Fruit fly (Drosophila melanogaster) whole organism, embryonic: ENCODE results near the gene ovm.

Experiments
- Asciz ChIP-seq: fragments of 200-800 bp; sonication (Bioruptor generic); optimal IDR thresholded peaks from 2 replicates; lab custom pipeline; 2017; ENCODE audit warnings: missing biosample characterization, mild to moderate bottlenecking, missing genetic modification characterization, missing genetic modification reagents
- Blimp-1 ChIP-seq: fragments of 200-800 bp; sonication (Bioruptor generic); optimal IDR thresholded peaks from 3 replicates; lab custom pipeline; 2018; ENCODE audit warnings: missing biosample characterization, missing genetic modification characterization, mild to moderate bottlenecking, moderate library complexity, missing genetic modification reagents
- C15 ChIP-seq: fragments of 200-800 bp; sonication (Bioruptor generic); IDR thresholded peaks from 3 replicates; pipeline ENCODE4 v1.3.6; 2022; ENCODE audit warnings: missing biosample characterization, missing genetic modification characterization
- CG10431 ChIP-seq: fragments of 200-800 bp; sonication (Bioruptor generic); optimal IDR thresholded peaks from 3 replicates; lab custom pipeline; 2018; ENCODE audit warnings: missing biosample characterization, mild to moderate bottlenecking, missing genetic modification characterization
- CG12299 ChIP-seq: fragments of 200-800 bp; sonication (Bioruptor generic); optimal IDR thresholded peaks from 2 replicates; lab custom pipeline; 2018; ENCODE audit warnings: missing biosample characterization, mild to moderate bottlenecking, missing genetic modification characterization
- CG17361 ChIP-seq: fragments of 200-800 bp; sonication (Bioruptor generic); IDR thresholded peaks from 3 replicates; pipeline ENCODE4 v1.3.6; 2022; ENCODE audit warnings: missing biosample characterization, missing genetic modification characterization
- CG2116 ChIP-seq: fragments of 200-800 bp; sonication (Bioruptor generic); optimal IDR thresholded peaks from 3 replicates; lab custom pipeline; 2018; ENCODE audit warnings: missing biosample characterization, mild to moderate bottlenecking, missing genetic modification characterization
- CG2875 ChIP-seq: fragments of 200-800 bp; sonication (Bioruptor generic); optimal IDR thresholded peaks from 2 replicates; lab custom pipeline; 2017; ENCODE audit warnings: missing biosample characterization, mild to moderate bottlenecking, missing genetic modification characterization, missing genetic modification reagents
- CG3838 ChIP-seq: fragments of 200-800 bp; sonication (Bioruptor generic); optimal IDR thresholded peaks from 3 replicates; lab custom pipeline; 2016; ENCODE audit warnings: missing biosample characterization, missing genetic modification characterization
- CG4707 ChIP-seq: fragments of 200-800 bp; sonication (Bioruptor generic); optimal IDR thresholded peaks from 2 replicates; lab custom pipeline; 2018; ENCODE audit warnings: missing biosample characterization, mild to moderate bottlenecking, missing genetic modification characterization, moderate library complexity
- CG4820 ChIP-seq: fragments of 200-800 bp; sonication (Bioruptor generic); optimal IDR thresholded peaks from 3 replicates; lab custom pipeline; 2016; ENCODE audit warnings: missing biosample characterization, missing genetic modification characterization
- CG7271 ChIP-seq: fragments of 200-800 bp; sonication (Bioruptor generic); optimal IDR thresholded peaks from 2 replicates; lab custom pipeline; 2018; ENCODE audit warnings: missing biosample characterization, mild to moderate bottlenecking, missing genetic modification characterization, moderate library complexity
- CG8089 ChIP-seq: fragments of 200-800 bp; sonication (Bioruptor generic); optimal IDR thresholded peaks from 3 replicates; lab custom pipeline; 2016; ENCODE audit warnings: missing biosample characterization, missing genetic modification characterization
- CG8290 ChIP-seq, 3 experiments: fragments of 200-800 bp; sonication (Bioruptor generic); optimal IDR thresholded peaks; 2 replicates each; lab custom pipeline; 2016 to 2019; ENCODE audit warnings: missing biosample characterization in 3 of 3, missing genetic modification characterization in 3 of 3, mild to moderate bottlenecking in 2 of 3, moderate library complexity in 1 of 3
- CG8765 ChIP-seq: fragments of 200-800 bp; sonication (Bioruptor generic); IDR thresholded peaks from 2 replicates; pipeline ENCODE4 v1.3.6; 2022; ENCODE audit warnings: missing biosample characterization, missing genetic modification characterization
- CG9609 ChIP-seq: fragments of 200-800 bp; sonication (Bioruptor generic); optimal IDR thresholded peaks from 3 replicates; lab custom pipeline; 2016; ENCODE audit warnings: missing biosample characterization, missing genetic modification characterization
- CG9727 ChIP-seq: fragments of 200-800 bp; sonication (Bioruptor generic); optimal IDR thresholded peaks from 3 replicates; lab custom pipeline; 2017; ENCODE audit warnings: missing biosample characterization, mild to moderate bottlenecking, missing genetic modification characterization
- CG9797 ChIP-seq: fragments of 200-800 bp; sonication (Bioruptor generic); optimal IDR thresholded peaks from 3 replicates; lab custom pipeline; 2018; ENCODE audit warnings: missing biosample characterization, mild to moderate bottlenecking, missing genetic modification characterization
- Ets65A ChIP-seq: fragments of 200-800 bp; sonication (Bioruptor generic); peaks from one replicate; lab custom pipeline; 2016; ENCODE audit warnings: missing biosample characterization, missing genetic modification characterization
- Ets97D ChIP-seq: fragments of 200-800 bp; sonication (Bioruptor generic); optimal IDR thresholded peaks from 3 replicates; lab custom pipeline; 2016; ENCODE audit warnings: missing biosample characterization, missing genetic modification characterization
- HLH3B ChIP-seq: fragments of 200-800 bp; sonication (Bioruptor generic); IDR thresholded peaks from 2 replicates; pipeline ENCODE4 v1.3.6; 2022; ENCODE audit warnings: missing biosample characterization, missing genetic modification characterization
- Hey ChIP-seq: fragments of 200-800 bp; sonication (Bioruptor generic); optimal IDR thresholded peaks from 3 replicates; lab custom pipeline; 2018; ENCODE audit warnings: missing biosample characterization, mild to moderate bottlenecking, missing genetic modification characterization
- Jarid2 ChIP-seq: fragments of 200-800 bp; sonication (Bioruptor generic); optimal IDR thresholded peaks from 3 replicates; lab custom pipeline; 2017; ENCODE audit warnings: mild to moderate bottlenecking, missing biosample characterization, missing genetic modification reagents, missing genetic modification characterization
- MESR4 ChIP-seq: fragments of 200-800 bp; sonication (Bioruptor generic); optimal IDR thresholded peaks from 2 replicates; lab custom pipeline; 2018; ENCODE audit warnings: missing biosample characterization, mild to moderate bottlenecking, missing genetic modification characterization, moderate library complexity
- Neu2 ChIP-seq: fragments of 200-800 bp; sonication (Bioruptor generic); optimal IDR thresholded peaks from 3 replicates; lab custom pipeline; 2016; ENCODE audit warnings: missing biosample characterization, missing genetic modification characterization, borderline replicate concordance
- Scr ChIP-seq: fragments of 200-800 bp; sonication (Bioruptor generic); IDR thresholded peaks from 2 replicates; pipeline ENCODE4 v1.3.6; 2022; ENCODE audit warnings: missing biosample characterization, missing genetic modification characterization; ENCODE audit not compliant: partially characterized antibody
- ab ChIP-seq: fragments of 200-800 bp; sonication (Bioruptor generic); optimal IDR thresholded peaks from 2 replicates; lab custom pipeline; 2016; ENCODE audit warnings: missing biosample characterization, missing genetic modification characterization
- abd-A ChIP-seq: fragments of 200-800 bp; sonication (Bioruptor generic); optimal IDR thresholded peaks from 3 replicates; lab custom pipeline; 2019; ENCODE audit warnings: missing biosample characterization, mild to moderate bottlenecking, missing genetic modification characterization, moderate library complexity
- al ChIP-seq: fragments of 200-800 bp; sonication (Bioruptor generic); IDR thresholded peaks from 2 replicates; pipeline ENCODE4 v1.3.6; 2022; ENCODE audit warnings: missing biosample characterization, missing genetic modification characterization
- ap ChIP-seq: fragments of 200-800 bp; sonication (Bioruptor generic); IDR thresholded peaks from 2 replicates; pipeline ENCODE4 v1.3.6; 2022; ENCODE audit warnings: missing biosample characterization, missing genetic modification characterization
- crol ChIP-seq: fragments of 200-800 bp; sonication (Bioruptor generic); IDR thresholded peaks from 2 replicates; pipeline ENCODE4 v1.3.6; 2022; ENCODE audit warnings: missing biosample characterization, missing genetic modification characterization
- dimm ChIP-seq: fragments of 200-800 bp; sonication (Bioruptor generic); IDR thresholded peaks from 2 replicates; pipeline ENCODE4 v1.3.6; 2022; ENCODE audit warnings: missing biosample characterization, missing genetic modification characterization
- disco-r ChIP-seq: fragments of 200-800 bp; sonication (Bioruptor generic); optimal IDR thresholded peaks from 2 replicates; lab custom pipeline; 2016; ENCODE audit warnings: missing biosample characterization, missing genetic modification characterization
- dysf ChIP-seq: fragments of 200-800 bp; sonication (Bioruptor generic); IDR thresholded peaks from 3 replicates; pipeline ENCODE4 v1.3.6; 2022; ENCODE audit warnings: missing biosample characterization, missing genetic modification characterization
- fd102C ChIP-seq: fragments of 200-800 bp; sonication (Bioruptor generic); optimal IDR thresholded peaks from 2 replicates; lab custom pipeline; 2018; ENCODE audit warnings: missing biosample characterization, mild to moderate bottlenecking, missing genetic modification characterization, moderate library complexity
- gsb-n ChIP-seq: fragments of 200-800 bp; sonication (Bioruptor generic); optimal IDR thresholded peaks from 3 replicates; lab custom pipeline; 2018; ENCODE audit warnings: missing biosample characterization, mild to moderate bottlenecking, missing genetic modification characterization
- gt ChIP-seq: fragments of 200-800 bp; sonication (Bioruptor generic); IDR thresholded peaks from 2 replicates; pipeline ENCODE4 v1.3.6; 2022; ENCODE audit warnings: missing biosample characterization, missing genetic modification characterization
- h ChIP-seq: fragments of >200 bp; optimal IDR thresholded peaks from 2 replicates; lab custom pipeline; 2017
- hth ChIP-seq: fragments of >200 bp; optimal IDR thresholded peaks from 2 replicates; lab custom pipeline; 2017; ENCODE audit warnings: inconsistent platforms
- insv ChIP-seq, 2 experiments: fragments of 200-800 bp; sonication (Bioruptor generic); optimal IDR thresholded peaks; 3 replicates each; lab custom pipeline; 2016 to 2018; ENCODE audit warnings: missing biosample characterization in 2 of 2, missing genetic modification characterization in 2 of 2
- jumu ChIP-seq: fragments of 200-800 bp; sonication (Bioruptor generic); optimal IDR thresholded peaks from 3 replicates; lab custom pipeline; 2016; ENCODE audit warnings: missing biosample characterization, missing genetic modification characterization
- mam ChIP-seq: fragments of 200-800 bp; sonication (Bioruptor generic); optimal IDR thresholded peaks from 3 replicates; lab custom pipeline; 2016; ENCODE audit warnings: missing biosample characterization, missing genetic modification characterization
- nerfin-2 ChIP-seq: fragments of 200-800 bp; sonication (Bioruptor generic); IDR thresholded peaks from 2 replicates; pipeline ENCODE4 v1.3.6; 2022; ENCODE audit warnings: missing biosample characterization, missing genetic modification characterization; ENCODE audit not compliant: partially characterized antibody
- pfk ChIP-seq: fragments of 200-800 bp; sonication (Bioruptor generic); optimal IDR thresholded peaks from 2 replicates; lab custom pipeline; 2018; ENCODE audit warnings: missing biosample characterization, mild to moderate bottlenecking, missing genetic modification characterization, moderate library complexity
- pum ChIP-seq: fragments of 200-800 bp; sonication (Bioruptor generic); optimal IDR thresholded peaks from 2 replicates; lab custom pipeline; 2016; ENCODE audit warnings: missing biosample characterization, missing genetic modification characterization
- row ChIP-seq: fragments of 200-800 bp; sonication (Bioruptor generic); IDR thresholded peaks from 3 replicates; pipeline ENCODE4 v1.3.6; 2022; ENCODE audit warnings: missing biosample characterization, missing genetic modification characterization
- sc ChIP-seq, 3 experiments: fragments of >200 bp in 2 of 3; fragments of 200-800 bp in 1 of 3; sonication (Bioruptor generic) in 1 of 3; optimal IDR thresholded peaks; 2 replicates in 2 of 3; 3 replicates in 1 of 3; lab custom pipeline; 2017; ENCODE audit warnings: mild to moderate bottlenecking in 1 of 3, missing biosample characterization in 1 of 3, missing genetic modification characterization in 1 of 3, missing genetic modification reagents in 1 of 3
- seq ChIP-seq: fragments of 200-800 bp; sonication (Bioruptor generic); IDR thresholded peaks from 2 replicates; pipeline ENCODE4 v1.3.6; 2022; ENCODE audit warnings: missing biosample characterization, missing genetic modification characterization
- tin ChIP-seq: fragments of 200-800 bp; sonication (Bioruptor generic); optimal IDR thresholded peaks from 3 replicates; lab custom pipeline; 2016; ENCODE audit warnings: missing biosample characterization, missing genetic modification characterization
- tna ChIP-seq: fragments of 200-800 bp; sonication (Bioruptor generic); IDR thresholded peaks from 2 replicates; pipeline ENCODE4 v1.3.6; 2022; ENCODE audit warnings: missing biosample characterization, missing genetic modification characterization; ENCODE audit not compliant: partially characterized antibody
- ttk ChIP-seq: fragments of 200-800 bp; sonication (Bioruptor generic); IDR thresholded peaks from 2 replicates; pipeline ENCODE4 v2.1.2; 2022; ENCODE audit warnings: missing biosample characterization, missing genetic modification characterization
- wor ChIP-seq: fragments of 200-800 bp; sonication (Bioruptor generic); IDR thresholded peaks from 2 replicates; pipeline ENCODE4 v1.3.6; 2022; ENCODE audit warnings: missing biosample characterization, missing genetic modification characterization

ovm gene

DNA sequence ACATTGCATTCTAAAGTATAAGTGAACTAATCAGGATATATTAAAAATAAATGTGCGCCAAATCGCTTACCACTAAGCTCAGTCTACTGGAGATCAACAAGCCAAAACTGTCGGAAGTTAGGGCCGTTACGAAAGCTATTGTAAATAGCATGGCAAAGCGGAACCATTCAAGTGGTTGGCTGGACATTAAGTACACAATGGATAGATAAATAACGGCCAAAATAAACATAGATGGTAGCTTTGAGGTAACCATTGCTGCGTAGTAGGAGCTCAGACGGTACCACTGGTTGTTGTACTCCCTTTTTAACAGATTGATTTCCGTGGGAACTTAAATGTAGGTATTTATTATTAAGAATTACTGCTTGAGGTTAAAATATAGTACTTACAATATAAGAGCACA, 23.0 kb downstream of the ovm start (continued):
- TF ChIP-seq nerfin-2 (GFP tag; lab: Robert Waterston, UW) = no peak
- no peak for TF ChIP-seq CG3838
- no peak for TF ChIP-seq pum (GFP tag; lab: Kevin White, UChicago)
- no peak for TF ChIP-seq CG8290 (GFP tag; optimal IDR thresholded peaks at IDR 0.05; lab: Kevin White, UChicago)
- peak in 1 of 2 experiments; percentile 73 for TF ChIP-seq CG8290 (tag; optimal IDR thresholded peaks at IDR 0.05; lab: Kevin White, UChicago)
- peak; percentile 13 for TF ChIP-seq Hey (tag; lab: Kevin White, UChicago)
- TF ChIP-seq ap = no peak
- TF ChIP-seq Scr = no peak
- TF ChIP-seq CG7271 (tag; lab: Kevin White, UChicago) = no peak
- TF ChIP-seq insv (GFP tag; optimal IDR thresholded peaks at IDR 0.05; lab: Kevin White, UChicago) = no peak
- peak; percentile 56 for TF ChIP-seq CG2875 (GFP tag; lab: Kevin White, UChicago)
- TF ChIP-seq gt (GFP tag; lab: Robert Waterston, UW) = no peak
- TF ChIP-seq Jarid2 (GFP tag; lab: Kevin White, UChicago) = no peak
- TF ChIP-seq dysf = no peak
- TF ChIP-seq fd102C (GFP tag; lab: Kevin White, UChicago) = no peak
- no peak for TF ChIP-seq abd-A (tag; lab: Kevin White, UChicago)
- TF ChIP-seq dimm (GFP tag; lab: Robert Waterston, UW) = no peak
- TF ChIP-seq seq = peak; percentile 28; the same call in 1 of the 2 replicates
- no peak for TF ChIP-seq mam (GFP tag; lab: Kevin White, UChicago)
- TF ChIP-seq row = no peak
- TF ChIP-seq ab (GFP tag; lab: Kevin White, UChicago) = no peak
- TF ChIP-seq tin = no peak
- TF ChIP-seq Blimp-1 (GFP tag; lab: Kevin White, UChicago) = no peak
- peak; percentile 22 for TF ChIP-seq CG4707 (GFP tag; lab: Kevin White, UChicago)
- TF ChIP-seq CG10431 (GFP tag; lab: Kevin White, UChicago) = no peak
- TF ChIP-seq CG9727 (GFP tag; lab: Kevin White, UChicago) = no peak
- TF ChIP-seq tna = no peak
- TF ChIP-seq MESR4 (GFP tag; lab: Kevin White, UChicago) = no peak
- TF ChIP-seq CG9797 (GFP tag; lab: Kevin White, UChicago) = no peak
- TF ChIP-seq crol (GFP tag; lab: Robert Waterston, UW) = no peak
- TF ChIP-seq al (GFP tag; lab: Robert Waterston, UW) = no peak
- no peak for TF ChIP-seq Ets65A (GFP tag; lab: Kevin White, UChicago)
- no peak for TF ChIP-seq h (lab: Kevin White, UChicago)
- TF ChIP-seq HLH3B (GFP tag; lab: Robert Waterston, UW) = peak; percentile 39; the same call in 1 of the 2 replicates
- no peak for TF ChIP-seq jumu (GFP tag; lab: Kevin White, UChicago)
- peak; percentile 28 for TF ChIP-seq CG12299 (tag; lab: Kevin White, UChicago)
- peak; percentile 32 for TF ChIP-seq pfk (GFP tag; lab: Kevin White, UChicago)
- no peak for TF ChIP-seq hth
- no peak for TF ChIP-seq gsb-n (tag; lab: Kevin White, UChicago)
- TF ChIP-seq CG2116 (GFP tag; lab: Kevin White, UChicago) = no peak
- TF ChIP-seq CG8765 (GFP tag; lab: Robert Waterston, UW) = no peak
- TF ChIP-seq C15 (GFP tag; lab: Robert Waterston, UW) = no peak
- no peak for TF ChIP-seq ttk (GFP tag; lab: Robert Waterston, UW)
- no peak for TF ChIP-seq sc (optimal IDR thresholded peaks at IDR 0.05; lab: Kevin White, UChicago)
- no peak for TF ChIP-seq sc (GFP tag; optimal IDR thresholded peaks at IDR 0.05; lab: Kevin White, UChicago)
- no peak for TF ChIP-seq wor (GFP tag; lab: Robert Waterston, UW)
- TF ChIP-seq CG8089 (GFP tag; lab: Kevin White, UChicago) = no peak
- no peak for TF ChIP-seq CG9609 (GFP tag; lab: Kevin White, UChicago)
- TF ChIP-seq CG4820 (GFP tag; lab: Kevin White, UChicago) = no peak
- TF ChIP-seq disco-r = no peak
- TF ChIP-seq CG17361 (GFP tag; lab: Robert Waterston, UW) = no peak
- TF ChIP-seq Neu2 (GFP tag; lab: Kevin White, UChicago) = no peak
- TF ChIP-seq Asciz = peak; percentile 44
- TF ChIP-seq Ets97D (GFP tag; lab: Kevin White, UChicago) = no peak
